Fruit fly (Drosophila melanogaster): ENCODE measurements around the gene Top3alpha.

Top3alpha gene

dm6 chr2L:19497983-19498382 is at the start of gene Top3alpha:
Gene Top3alpha (plus strand): TSS chr2L:19498168.
- TF ChIP-seq CG8478 (optimal IDR thresholded peaks at IDR 0.05) (no peak), pan (optimal IDR thresholded peaks at IDR 0.05) (no peak)

dm6 chr2L:19452535-19453317 is 45.2 kb upstream of the Top3alpha start:
- TF ChIP-seq usp (GFP tag; optimal IDR thresholded peaks at IDR 0.05): no peak
- TF ChIP-seq CG8478 (optimal IDR thresholded peaks at IDR 0.05): no peak
- no peak for TF ChIP-seq pan (optimal IDR thresholded peaks at IDR 0.05)
- no peak for TF ChIP-seq psq (optimal IDR thresholded peaks at IDR 0.05)
- TF ChIP-seq Dll (optimal IDR thresholded peaks at IDR 0.05): no peak
- TF ChIP-seq EcR (GFP tag; optimal IDR thresholded peaks at IDR 0.05): no peak

- TF ChIP-seq usp (GFP tag; optimal IDR thresholded peaks at IDR 0.05) (no peak), EcR (GFP tag; optimal IDR thresholded peaks at IDR 0.05) (no peak), CG8478 (optimal IDR thresholded peaks at IDR 0.05) (no peak), pan (optimal IDR thresholded peaks at IDR 0.05) (no peak)
These were observed 44.6 kb upstream of the Top3alpha start, which contains the start of gene Top2 for dm6 chr2L:19453381-19453780. Gene Top2 (minus strand): TSS chr2L:19453490.

- peak in 1 of 2 experiments; percentile 93 for TF ChIP-seq EcR (GFP tag; optimal IDR thresholded peaks at IDR 0.05)
- TF ChIP-seq CG8478 (optimal IDR thresholded peaks at IDR 0.05): no peak
These were observed 43.8 kb upstream of the Top3alpha start, which contains the start of gene CG10026 for dm6 chr2L:19454070-19454751. Gene CG10026 (plus strand): TSS chr2L:19454256.

dm6 chr2L:19455209-19455608 is 42.8 kb upstream of the Top3alpha start:
- no peak for TF ChIP-seq psq (optimal IDR thresholded peaks at IDR 0.05)
- TF ChIP-seq EcR (GFP tag; optimal IDR thresholded peaks at IDR 0.05): no peak
- no peak for TF ChIP-seq CG8478 (optimal IDR thresholded peaks at IDR 0.05)
- TF ChIP-seq pan (optimal IDR thresholded peaks at IDR 0.05): no peak
- TF ChIP-seq usp (GFP tag; optimal IDR thresholded peaks at IDR 0.05): no peak
- no peak for TF ChIP-seq Dll (optimal IDR thresholded peaks at IDR 0.05)

- no peak for TF ChIP-seq Dll (optimal IDR thresholded peaks at IDR 0.05)
- no peak for TF ChIP-seq psq (optimal IDR thresholded peaks at IDR 0.05)
- TF ChIP-seq pan (optimal IDR thresholded peaks at IDR 0.05): no peak
- no peak for TF ChIP-seq EcR (GFP tag; optimal IDR thresholded peaks at IDR 0.05)
- TF ChIP-seq usp (GFP tag; optimal IDR thresholded peaks at IDR 0.05): no peak
- no peak for TF ChIP-seq CG8478 (optimal IDR thresholded peaks at IDR 0.05)
These were observed 42.2 kb upstream of the Top3alpha start for dm6 chr2L:19455723-19456122.

- TF ChIP-seq Dll (optimal IDR thresholded peaks at IDR 0.05): no peak
- no peak for TF ChIP-seq pan (optimal IDR thresholded peaks at IDR 0.05)
These were observed 39.9 kb upstream of the Top3alpha start for dm6 chr2L:19457890-19458580.

dm6 chr2L:19459404-19459803 is 38.6 kb upstream of the Top3alpha start:
- TF ChIP-seq psq (optimal IDR thresholded peaks at IDR 0.05): no peak
- TF ChIP-seq Dll (optimal IDR thresholded peaks at IDR 0.05): no peak
- no peak for TF ChIP-seq EcR (GFP tag; optimal IDR thresholded peaks at IDR 0.05)

- no peak for TF ChIP-seq usp (GFP tag; optimal IDR thresholded peaks at IDR 0.05)
- TF ChIP-seq psq (optimal IDR thresholded peaks at IDR 0.05): no peak
- no peak for TF ChIP-seq EcR (GFP tag; optimal IDR thresholded peaks at IDR 0.05)
- TF ChIP-seq CG8478 (optimal IDR thresholded peaks at IDR 0.05): no peak
- TF ChIP-seq pan (optimal IDR thresholded peaks at IDR 0.05): no peak
- TF ChIP-seq Dll (optimal IDR thresholded peaks at IDR 0.05): no peak
These were observed 35.1 kb upstream of the Top3alpha start for dm6 chr2L:19462898-19463297.

dm6 chr2L:19463405-19463804 is 34.6 kb upstream of the Top3alpha start:
- TF ChIP-seq pan (optimal IDR thresholded peaks at IDR 0.05) (no peak), CG8478 (optimal IDR thresholded peaks at IDR 0.05) (no peak), Dll (optimal IDR thresholded peaks at IDR 0.05) (no peak), psq (optimal IDR thresholded peaks at IDR 0.05) (no peak), usp (GFP tag; optimal IDR thresholded peaks at IDR 0.05) (no peak), EcR (GFP tag; optimal IDR thresholded peaks at IDR 0.05) (no peak)

dm6 chr2L:19463824-19464317 is 34.1 kb upstream of the Top3alpha start, which contains the start of gene tj:
Gene tj (plus strand): TSS chr2L:19464267.
- TF ChIP-seq usp (GFP tag; optimal IDR thresholded peaks at IDR 0.05) (no peak), Dll (optimal IDR thresholded peaks at IDR 0.05) (peak; percentile 35), EcR (GFP tag; optimal IDR thresholded peaks at IDR 0.05) (no peak), psq (optimal IDR thresholded peaks at IDR 0.05) (no peak), CG8478 (optimal IDR thresholded peaks at IDR 0.05) (no peak), pan (optimal IDR thresholded peaks at IDR 0.05) (no peak)

dm6 chr2L:19469090-19469489 is 28.9 kb upstream of the Top3alpha start:
- TF ChIP-seq EcR (GFP tag; optimal IDR thresholded peaks at IDR 0.05) (no peak), CG8478 (optimal IDR thresholded peaks at IDR 0.05) (no peak), pan (optimal IDR thresholded peaks at IDR 0.05) (no peak), Dll (optimal IDR thresholded peaks at IDR 0.05) (no peak), usp (GFP tag; optimal IDR thresholded peaks at IDR 0.05) (no peak), psq (optimal IDR thresholded peaks at IDR 0.05) (no peak)
